Worm (Caenorhabditis elegans) whole organism, L4 larva: ENCODE results near the gene rfip-2.
A peak's percentile ranks its signal among the peaks of the same experiment; 100 is the strongest.

Experiments
- F37D6.2 ChIP-seq: sonication (generic microtip); optimal IDR thresholded peaks from 2 replicates; lab custom pipeline; 2016; ENCODE audit warnings: mild to moderate bottlenecking, missing genetic modification characterization, missing compliant biosample characterization
- T20F7.1 ChIP-seq: fragments of 200-800 bp; sonication (Bioruptor generic); optimal IDR thresholded peaks from 2 replicates; lab custom pipeline; 2018; ENCODE audit warnings: mild to moderate bottlenecking, missing genetic modification characterization, missing compliant biosample characterization
- T26A8.4 ChIP-seq: fragments of 200-800 bp; sonication (Bioruptor generic); IDR thresholded peaks from 2 replicates; pipeline ENCODE4 v1.3.6; 2022; ENCODE audit warnings: missing genetic modification characterization, missing compliant biosample characterization
- Y5F2A.4 ChIP-seq: fragments of 200-800 bp; sonication (Bioruptor generic); optimal IDR thresholded peaks from 2 replicates; lab custom pipeline; 2018; ENCODE audit warnings: mild to moderate bottlenecking, missing genetic modification characterization, missing compliant biosample characterization
- Y75B8A.6 ChIP-seq: fragments of 200-800 bp; sonication (Bioruptor generic); IDR thresholded peaks from 2 replicates; pipeline ENCODE4 v1.3.6; 2022; ENCODE audit warnings: missing genetic modification reagents, missing genetic modification characterization, missing compliant biosample characterization
- aha-1 ChIP-seq: fragments of 150-350 bp; peaks from one replicate; lab custom pipeline; 2014; ENCODE audit warnings: missing biosample characterization, missing genetic modification characterization
- aly-2 ChIP-seq: sonication (generic microtip); optimal IDR thresholded peaks from 2 replicates; lab custom pipeline; 2018; ENCODE audit warnings: missing biosample characterization, missing genetic modification characterization
- attf-4 ChIP-seq: sonication (generic microtip); optimal IDR thresholded peaks from 3 replicates; lab custom pipeline; 2017; ENCODE audit warnings: missing biosample characterization, missing genetic modification characterization
- ceh-20 ChIP-seq: fragments of 200-800 bp; sonication (Bioruptor generic); IDR thresholded peaks from 2 replicates; pipeline ENCODE4 v1.3.6; 2022; ENCODE audit warnings: missing genetic modification reagents, missing genetic modification characterization, missing compliant biosample characterization
- ceh-28 ChIP-seq: fragments of 150-350 bp; optimal IDR thresholded peaks from 2 replicates; lab custom pipeline; 2014; ENCODE audit warnings: missing biosample characterization, missing genetic modification reagents, missing genetic modification characterization
- ceh-82 ChIP-seq: sonication (generic microtip); optimal IDR thresholded peaks from 2 replicates; lab custom pipeline; 2017; ENCODE audit warnings: missing biosample characterization, missing genetic modification characterization
- daf-16 ChIP-seq, 3 experiments: sonication (generic microtip); optimal IDR thresholded peaks; 2 replicates each; lab custom pipeline; 2016 to 2017; ENCODE audit warnings: missing genetic modification characterization in 3 of 3, missing genetic modification reagents in 3 of 3, mild to moderate bottlenecking in 2 of 3, missing compliant biosample characterization in 2 of 3, missing biosample characterization in 1 of 3, moderate library complexity in 1 of 3
- dmd-9 ChIP-seq: fragments of 200-800 bp; sonication (Bioruptor generic); IDR thresholded peaks from 2 replicates; pipeline ENCODE4 v1.3.6; 2022; ENCODE audit warnings: missing genetic modification reagents, missing genetic modification characterization, missing compliant biosample characterization
- dve-1 ChIP-seq: sonication (generic microtip); optimal IDR thresholded peaks from 2 replicates; lab custom pipeline; 2017; ENCODE audit warnings: antibody characterized with exemption, mild to moderate bottlenecking, missing genetic modification characterization, missing compliant biosample characterization; ENCODE audit not compliant: insufficient read depth
- egl-27 ChIP-seq: sonication (generic microtip); optimal IDR thresholded peaks from 3 replicates; lab custom pipeline; 2017; ENCODE audit warnings: missing biosample characterization, missing genetic modification reagents, missing genetic modification characterization
- hif-1 ChIP-seq, 2 experiments: sonication (generic microtip); optimal IDR thresholded peaks; 2 replicates each; lab custom pipeline; 2016 to 2017; ENCODE audit warnings: missing compliant biosample characterization in 2 of 2, missing genetic modification characterization in 2 of 2, missing genetic modification reagents in 2 of 2, missing genotype in 2 of 2, mild to moderate bottlenecking in 1 of 2
- hlh-11 ChIP-seq: fragments of 200-800 bp; sonication (Bioruptor generic); optimal IDR thresholded peaks from 2 replicates; lab custom pipeline; 2018; ENCODE audit warnings: mild to moderate bottlenecking, missing genetic modification characterization, missing compliant biosample characterization
- hlh-30 ChIP-seq: sonication (generic microtip); optimal IDR thresholded peaks from 2 replicates; lab custom pipeline; 2017; ENCODE audit warnings: antibody characterized with exemption, mild to moderate bottlenecking, missing genetic modification characterization, missing compliant biosample characterization; ENCODE audit not compliant: insufficient read depth
- hmg-1.1 ChIP-seq: fragments of 200-800 bp; sonication (Bioruptor generic); IDR thresholded peaks from 2 replicates; pipeline ENCODE4 v1.3.6; 2022; ENCODE audit warnings: missing genetic modification reagents, missing genetic modification characterization, missing compliant biosample characterization
- lin-1 ChIP-seq: fragments of 200-800 bp; sonication (Bioruptor generic); IDR thresholded peaks from 2 replicates; pipeline ENCODE4 v1.3.6; 2022; ENCODE audit warnings: missing genetic modification reagents, missing genetic modification characterization, missing compliant biosample characterization
- lin-15B ChIP-seq: fragments of 150-350 bp; sonication (generic microtip); optimal IDR thresholded peaks from 3 replicates; lab custom pipeline; 2014; ENCODE audit warnings: missing biosample characterization, missing genetic modification characterization
- lin-39 ChIP-seq: fragments of 150-350 bp; optimal IDR thresholded peaks from 2 replicates; lab custom pipeline; 2014; ENCODE audit warnings: missing biosample characterization, missing genetic modification reagents, missing genetic modification characterization
- lir-3 ChIP-seq: sonication (generic microtip); optimal IDR thresholded peaks from 2 replicates; lab custom pipeline; 2016; ENCODE audit warnings: mild to moderate bottlenecking, missing genetic modification characterization, missing compliant biosample characterization
- lsy-2 ChIP-seq, 2 experiments: fragments of 150-350 bp in 1 of 2; sonication (generic microtip) in 1 of 2; optimal IDR thresholded peaks; 2 replicates each; lab custom pipeline; 2014 to 2017; ENCODE audit warnings: missing biosample characterization in 2 of 2, missing genetic modification characterization in 2 of 2
- madf-5 ChIP-seq, 2 experiments: fragments of 200-800 bp; sonication (Bioruptor generic); IDR thresholded peaks; 2 replicates each; pipeline ENCODE4 v1.3.6; 2022; ENCODE audit warnings: missing compliant biosample characterization in 2 of 2, missing genetic modification characterization in 2 of 2
- mdl-1 ChIP-seq, 2 experiments: fragments of 150-350 bp in 1 of 2; sonication (generic microtip) in 1 of 2; optimal IDR thresholded peaks; 2 replicates each; lab custom pipeline; 2014 to 2017; ENCODE audit warnings: missing biosample characterization in 2 of 2, missing genetic modification characterization in 2 of 2
- mdt-29 ChIP-seq: fragments of 200-800 bp; sonication (Bioruptor generic); IDR thresholded peaks from 2 replicates; pipeline ENCODE4 v1.3.6; 2022; ENCODE audit warnings: missing genetic modification reagents, missing genetic modification characterization, missing compliant biosample characterization
- mep-1 ChIP-seq: fragments of 150-350 bp; sonication (generic microtip); optimal IDR thresholded peaks from 3 replicates; lab custom pipeline; 2014; ENCODE audit warnings: missing biosample characterization, missing genetic modification characterization
- mxl-2 ChIP-seq: fragments of 200-800 bp; sonication (Bioruptor generic); conservative IDR thresholded peaks from 2 replicates; pipeline ENCODE4 v1.3.6; 2022; ENCODE audit warnings: missing genetic modification reagents, missing genetic modification characterization, missing compliant biosample characterization
- mxl-3 ChIP-seq: fragments of 200-800 bp; sonication (Bioruptor generic); optimal IDR thresholded peaks from 2 replicates; lab custom pipeline; 2018; ENCODE audit warnings: mild to moderate bottlenecking, missing genetic modification characterization, missing compliant biosample characterization
- nhr-102 ChIP-seq: sonication (generic microtip); optimal IDR thresholded peaks from 2 replicates; lab custom pipeline; 2016; ENCODE audit warnings: mild to moderate bottlenecking, missing genetic modification characterization, moderate library complexity, missing compliant biosample characterization
- nhr-111 ChIP-seq: fragments of 200-800 bp; sonication (Bioruptor generic); optimal IDR thresholded peaks from 2 replicates; lab custom pipeline; 2018; ENCODE audit warnings: mild to moderate bottlenecking, missing genetic modification characterization, missing compliant biosample characterization
- nhr-41 ChIP-seq: fragments of 200-800 bp; sonication (Bioruptor generic); IDR thresholded peaks from 2 replicates; pipeline ENCODE4 v1.3.6; 2022; ENCODE audit warnings: missing genetic modification reagents, missing genetic modification characterization, missing compliant biosample characterization
- nhr-48 ChIP-seq: sonication (generic microtip); optimal IDR thresholded peaks from 2 replicates; lab custom pipeline; 2016; ENCODE audit warnings: mild to moderate bottlenecking, missing genetic modification characterization, missing compliant biosample characterization
- nhr-6 ChIP-seq: fragments of 150-350 bp; optimal IDR thresholded peaks from 2 replicates; lab custom pipeline; 2014; ENCODE audit warnings: missing biosample characterization, missing genetic modification characterization
- nhr-76 ChIP-seq: fragments of 150-350 bp; optimal IDR thresholded peaks from 2 replicates; lab custom pipeline; 2014; ENCODE audit warnings: missing biosample characterization, missing genetic modification characterization
- php-3 ChIP-seq: fragments of 200-800 bp; sonication (Bioruptor generic); IDR thresholded peaks from 2 replicates; pipeline ENCODE4 v1.3.6; 2022; ENCODE audit warnings: missing genetic modification reagents, missing genetic modification characterization, missing compliant biosample characterization
- pqm-1 ChIP-seq: sonication (generic microtip); optimal IDR thresholded peaks from 2 replicates; lab custom pipeline; 2017; ENCODE audit warnings: missing biosample characterization, missing genetic modification characterization
- sdz-12 ChIP-seq: fragments of 200-800 bp; sonication (Bioruptor generic); optimal IDR thresholded peaks from 2 replicates; lab custom pipeline; 2018; ENCODE audit warnings: mild to moderate bottlenecking, missing genetic modification characterization, missing compliant biosample characterization
- skn-1 ChIP-seq: fragments of 150-350 bp; optimal IDR thresholded peaks from 2 replicates; lab custom pipeline; 2014; ENCODE audit warnings: missing biosample characterization, missing genetic modification characterization
- snpc-1.2 ChIP-seq: fragments of 200-800 bp; sonication (Bioruptor generic); IDR thresholded peaks from 2 replicates; pipeline ENCODE4 v1.3.6; 2022; ENCODE audit warnings: missing genetic modification reagents, missing genetic modification characterization, missing compliant biosample characterization
- spr-1 ChIP-seq: sonication (generic microtip); optimal IDR thresholded peaks from 2 replicates; lab custom pipeline; 2016; ENCODE audit warnings: mild to moderate bottlenecking, missing genetic modification characterization, missing compliant biosample characterization
- spr-3 ChIP-seq: fragments of 200-800 bp; sonication (Bioruptor generic); optimal IDR thresholded peaks from 2 replicates; lab custom pipeline; 2018; ENCODE audit warnings: mild to moderate bottlenecking, missing genetic modification characterization, missing compliant biosample characterization
- tra-1 ChIP-seq: fragments of 200-800 bp; sonication (Bioruptor generic); IDR thresholded peaks from 2 replicates; pipeline ENCODE4 v1.3.6; 2022; ENCODE audit warnings: missing genetic modification reagents, missing genetic modification characterization, missing compliant biosample characterization
- unc-39 ChIP-seq: sonication (generic microtip); optimal IDR thresholded peaks from 2 replicates; lab custom pipeline; 2017; ENCODE audit warnings: missing biosample characterization, missing genetic modification characterization
- vab-7 ChIP-seq: fragments of 200-800 bp; sonication (Bioruptor generic); IDR thresholded peaks from 2 replicates; pipeline ENCODE4 v1.3.6; 2022; ENCODE audit warnings: missing genetic modification reagents, missing genetic modification characterization, missing compliant biosample characterization
- zip-11 ChIP-seq: fragments of 200-800 bp; sonication (Bioruptor generic); IDR thresholded peaks from 2 replicates; pipeline ENCODE4 v1.3.6; 2022; ENCODE audit warnings: missing genetic modification characterization, missing compliant biosample characterization

Gene rfip-2

DNA sequence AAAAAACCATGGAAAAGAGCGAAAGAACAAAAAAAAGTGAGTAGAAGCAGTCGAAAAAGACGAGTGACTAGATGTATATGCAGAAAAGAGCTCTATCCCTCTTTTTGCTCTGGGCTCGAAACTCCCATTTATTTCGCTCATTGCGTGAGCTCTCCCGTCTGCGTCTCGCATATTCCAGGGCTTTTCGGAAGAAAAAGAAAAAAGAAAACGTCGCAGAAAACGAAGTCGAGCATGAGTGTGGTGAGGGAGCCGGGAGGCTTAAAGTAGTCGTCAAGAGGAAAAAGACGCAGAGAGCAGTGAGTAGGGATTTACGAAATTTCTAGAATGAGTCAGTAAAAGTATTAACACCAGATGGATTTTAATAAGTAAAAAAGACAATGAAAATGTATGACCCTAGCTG, 36.2 kb downstream of the rfip-2 start (continued):
- peak; percentile 64 for TF ChIP-seq hmg-1.1 (GFP tag; lab: Robert Waterston, UW)
- TF ChIP-seq mxl-2, result no peak
- TF ChIP-seq ceh-20 (GFP tag; lab: Robert Waterston, UW), result 0 out of 2 replicates have a peak, but pooled peaks have one; percentile 48

DNA sequence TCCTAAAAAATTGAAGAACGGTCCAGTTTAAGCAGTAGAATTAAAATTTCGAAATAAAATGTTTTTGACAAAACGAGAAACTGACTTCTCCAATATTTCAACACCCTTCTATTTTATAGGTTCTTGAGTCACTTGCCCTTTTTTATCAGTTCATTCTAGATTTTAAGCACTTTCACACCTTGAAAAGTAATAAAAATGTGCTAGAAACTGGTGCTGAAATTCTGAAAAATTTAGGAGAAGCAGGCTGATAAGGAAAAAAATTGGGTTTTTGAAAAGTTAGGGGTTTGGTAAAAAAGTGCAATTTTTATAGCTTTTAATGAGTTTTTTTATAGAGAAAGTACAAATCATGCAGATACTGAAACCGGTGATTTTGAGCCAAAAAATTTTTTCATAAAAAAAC, 36.7 kb downstream of the rfip-2 start:
- TF ChIP-seq php-3 (GFP tag; lab: Robert Waterston, UW) (peak; percentile 76), lin-15B (no peak), spr-1 (tag; lab: Kevin White, UChicago) (no peak), tra-1 (GFP tag; lab: Robert Waterston, UW) (no peak), mep-1 (tag; lab: Kevin White, UChicago) (no peak), pqm-1 (tag; lab: Kevin White, UChicago) (peak; percentile 52), mdl-1 (tag; optimal IDR thresholded peaks at IDR 0.05; lab: Kevin White, UChicago) (no peak), nhr-6 (tag; lab: Kevin White, UChicago) (no peak), dmd-9 (GFP tag; lab: Robert Waterston, UW) (no peak), madf-5 (GFP tag; IDR thresholded peaks at IDR 0.05; lab: Robert Waterston, UW) (no peak), mdt-29 (GFP tag; lab: Robert Waterston, UW) (no peak)

DNA sequence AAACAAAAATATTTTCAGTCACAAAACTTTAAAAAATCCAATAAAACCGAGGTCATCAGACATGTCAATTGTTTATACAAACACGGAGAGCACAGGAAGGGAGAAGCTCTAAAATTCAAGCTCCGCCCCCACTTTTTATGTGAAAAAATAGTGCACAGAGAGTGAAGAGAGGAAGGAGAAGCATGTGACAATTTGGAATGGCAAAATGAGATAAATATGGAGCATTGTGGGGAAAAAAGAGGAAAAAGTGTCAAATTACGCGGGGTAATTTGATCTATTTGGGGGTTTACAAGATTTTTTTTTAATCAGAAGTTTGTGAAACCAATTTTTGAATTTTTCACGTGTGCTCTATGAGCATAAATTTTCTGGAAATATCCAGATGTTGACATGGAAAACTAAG, 39.4 kb downstream of the rfip-2 start:
- TF ChIP-seq zip-11 (GFP tag; lab: Robert Waterston, UW) (no peak), aly-2 (no peak), mep-1 (tag; lab: Kevin White, UChicago) (peak; percentile 9), daf-16 (GFP tag; optimal IDR thresholded peaks at IDR 0.05; lab: Kevin White, UChicago) (no peak), daf-16 (tag; optimal IDR thresholded peaks at IDR 0.05; lab: Kevin White, UChicago) (peak; percentile 57), lin-39 (no peak), lin-1 (GFP tag; lab: Robert Waterston, UW) (no peak), skn-1 (tag; lab: Kevin White, UChicago) (no peak), nhr-48 (no peak), hlh-30 (tag; lab: Kevin White, UChicago) (peak; percentile 50), hlh-11 (tag; lab: Kevin White, UChicago) (peak; percentile 37), lir-3 (tag; lab: Kevin White, UChicago) (no peak), nhr-76 (no peak), vab-7 (no peak), Y5F2A.4 (GFP tag; lab: Kevin White, UChicago) (no peak), Y75B8A.6 (GFP tag; lab: Robert Waterston, UW) (no peak), unc-39 (tag; lab: Kevin White, UChicago) (no peak), ceh-28 (tag; lab: Kevin White, UChicago) (no peak), dve-1 (peak; percentile 44), nhr-41 (GFP tag; lab: Robert Waterston, UW) (no peak), php-3 (GFP tag; lab: Robert Waterston, UW) (peak; percentile 72), nhr-102 (tag; lab: Kevin White, UChicago) (no peak), lsy-2 (tag; optimal IDR thresholded peaks at IDR 0.05; lab: Kevin White, UChicago) (peak in 1 of 2 experiments; percentile 40), mxl-2 (no peak), tra-1 (GFP tag; lab: Robert Waterston, UW) (no peak), nhr-111 (no peak), hmg-1.1 (GFP tag; lab: Robert Waterston, UW) (no peak), snpc-1.2 (GFP tag; lab: Robert Waterston, UW) (no peak), mdl-1 (tag; optimal IDR thresholded peaks at IDR 0.05; lab: Kevin White, UChicago) (peak in 1 of 2 experiments; percentile 21), egl-27 (tag; lab: Kevin White, UChicago) (no peak), sdz-12 (GFP tag; lab: Kevin White, UChicago) (no peak), attf-4 (tag; lab: Kevin White, UChicago) (no peak), T20F7.1 (GFP tag; lab: Kevin White, UChicago) (no peak), mxl-3 (GFP tag; lab: Kevin White, UChicago) (no peak), F37D6.2 (no peak), hif-1 (tag; optimal IDR thresholded peaks at IDR 0.05; lab: Kevin White, UChicago) (no peak), aha-1 (peak; percentile 31), T26A8.4 (no peak), ceh-82 (tag; lab: Kevin White, UChicago) (no peak), spr-3 (GFP tag; lab: Kevin White, UChicago) (no peak)
